Fruit fly (Drosophila melanogaster) whole organism, wandering third instar larva: ENCODE measurements around the gene ems.

Experiments used
- CrebA ChIP-seq: fragments of 200-800 bp; sonication (Bioruptor generic); optimal IDR thresholded peaks from 2 replicates; lab custom pipeline; 2016; ENCODE audit warnings: missing biosample characterization, mild to moderate bottlenecking, missing genetic modification characterization, borderline replicate concordance
- Hr78 ChIP-seq: fragments of >200 bp; optimal IDR thresholded peaks from 2 replicates; lab custom pipeline; 2017; ENCODE audit warnings: missing biosample characterization, missing genetic modification characterization
- Hr83 ChIP-seq: fragments of 200-300 bp; sonication (Bioruptor generic); optimal IDR thresholded peaks from 2 replicates; lab custom pipeline; 2016; ENCODE audit warnings: missing biosample characterization, mild to moderate bottlenecking, missing genetic modification characterization, moderate library complexity; ENCODE audit not compliant: poor library complexity, severe bottlenecking
- Mio ChIP-seq: sonication (Bioruptor generic); optimal IDR thresholded peaks from 2 replicates; lab custom pipeline; 2016; ENCODE audit warnings: missing biosample characterization, missing genetic modification characterization
- N ChIP-seq: fragments of >200 bp; optimal IDR thresholded peaks from 2 replicates; lab custom pipeline; 2018; ENCODE audit warnings: missing biosample characterization, missing external identifiers, missing genetic modification characterization
- OdsH ChIP-seq: fragments of 200-800 bp; sonication (Bioruptor generic); optimal IDR thresholded peaks from 2 replicates; lab custom pipeline; 2016; ENCODE audit warnings: missing biosample characterization, mild to moderate bottlenecking, missing genetic modification characterization
- Rel ChIP-seq, 2 experiments: fragments of 200-800 bp; sonication (Bioruptor generic) in 1 of 2; optimal IDR thresholded peaks; 2 replicates in 1 of 2; 3 replicates in 1 of 2; lab custom pipeline; 2016 to 2019; ENCODE audit warnings: mild to moderate bottlenecking in 2 of 2, missing biosample characterization in 2 of 2, missing genetic modification characterization in 2 of 2, moderate library complexity in 1 of 2
- Sp1 ChIP-seq: fragments of 200-800 bp; sonication (Bioruptor generic); optimal IDR thresholded peaks from 3 replicates; lab custom pipeline; 2019; ENCODE audit warnings: missing biosample characterization, mild to moderate bottlenecking, missing genetic modification characterization, moderate library complexity
- foxo ChIP-seq, 2 experiments: fragments of 200-800 bp; sonication (Bioruptor generic); optimal IDR thresholded peaks; 2 replicates in 1 of 2; 3 replicates in 1 of 2; lab custom pipeline; 2016 to 2017; ENCODE audit warnings: missing biosample characterization in 2 of 2, missing genetic modification characterization in 2 of 2
- fru ChIP-seq: fragments of 200-800 bp; sonication (Bioruptor generic); optimal IDR thresholded peaks from 3 replicates; lab custom pipeline; 2016; ENCODE audit warnings: missing biosample characterization, mild to moderate bottlenecking, missing genetic modification characterization
- h ChIP-seq: fragments of 200-800 bp; sonication (Bioruptor generic); optimal IDR thresholded peaks from 3 replicates; lab custom pipeline; 2016; ENCODE audit warnings: missing biosample characterization, mild to moderate bottlenecking, missing genetic modification characterization
- jim ChIP-seq: fragments of 175-275, 200-325 bp; sonication (Bioruptor generic); optimal IDR thresholded peaks from 2 replicates; lab custom pipeline; 2016; ENCODE audit warnings: missing biosample characterization, mild to moderate bottlenecking, missing genetic modification characterization
- lola ChIP-seq: fragments of >200 bp; optimal IDR thresholded peaks from 2 replicates; lab custom pipeline; 2017; ENCODE audit warnings: missing biosample characterization, missing genetic modification characterization
- tai ChIP-seq: sonication (Bioruptor generic); optimal IDR thresholded peaks from 2 replicates; lab custom pipeline; 2016; ENCODE audit warnings: missing biosample characterization, missing genetic modification characterization

DNA sequence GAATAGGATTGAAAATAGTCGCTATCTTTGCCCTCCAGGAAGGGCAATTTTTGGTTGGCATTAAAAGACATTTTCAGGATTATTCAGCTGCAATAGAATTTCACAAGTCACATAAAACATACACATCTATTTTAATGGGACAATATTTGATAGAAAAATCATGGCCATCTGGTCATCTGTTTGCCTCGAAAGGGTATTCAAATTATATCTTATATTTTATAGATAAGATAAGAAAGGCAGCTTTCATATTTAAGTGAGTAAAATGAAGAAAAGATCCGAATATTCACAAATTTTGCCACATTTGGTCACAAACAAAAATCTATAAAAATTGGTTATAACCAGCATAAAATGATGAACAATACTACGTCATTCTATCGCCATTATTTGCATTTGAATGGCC, 44.1 kb downstream of the ems start, which contains the start of gene Art6:
- TF ChIP-seq Hr78 (GFP tag; lab: Kevin White, UChicago) (no peak), h (GFP tag; lab: Kevin White, UChicago) (no peak), Rel (GFP tag; optimal IDR thresholded peaks at IDR 0.05; lab: Kevin White, UChicago) (no peak), Rel (tag; optimal IDR thresholded peaks at IDR 0.05; lab: Kevin White, UChicago) (no peak), Hr83 (GFP tag; lab: Kevin White, UChicago) (no peak), fru (no peak), Mio (GFP tag; lab: Kevin White, UChicago) (no peak), lola (GFP tag; lab: Kevin White, UChicago) (no peak), foxo (GFP tag; optimal IDR thresholded peaks at IDR 0.05; lab: Kevin White, UChicago) (no peak), CrebA (GFP tag; lab: Kevin White, UChicago) (no peak), jim (GFP tag; lab: Kevin White, UChicago) (no peak), OdsH (GFP tag; lab: Kevin White, UChicago) (no peak), tai (GFP tag; lab: Kevin White, UChicago) (no peak), N (GFP tag; lab: Kevin White, UChicago) (no peak), Sp1 (GFP tag; lab: Kevin White, UChicago) (no peak)
